Worm (Caenorhabditis elegans): ENCODE data around the gene K03A11.4.

ce11 chrX:13062934-13063585 lies 14.9 kb upstream of the K03A11.4 start, which contains the start of gene K03A11.5:
- no peak for TF ChIP-seq hlh-13 (GFP tag; optimal IDR thresholded peaks at IDR 0.05)
- no peak for TF ChIP-seq nhr-11 (tag; optimal IDR thresholded peaks at IDR 0.05)
- no peak for TF ChIP-seq dmd-4 (tag; optimal IDR thresholded peaks at IDR 0.05; ENCODE audit: borderline replicate concordance)
- TF ChIP-seq mec-3 (tag; optimal IDR thresholded peaks at IDR 0.05; ENCODE audit: borderline replicate concordance) = no peak
- TF ChIP-seq ceh-48 (tag; optimal IDR thresholded peaks at IDR 0.05) = no peak
- no peak for TF ChIP-seq fkh-6 (tag; optimal IDR thresholded peaks at IDR 0.05)
- no peak for TF ChIP-seq nhr-232 (tag; optimal IDR thresholded peaks at IDR 0.05)
- no peak for TF ChIP-seq nfya-1 (tag; optimal IDR thresholded peaks at IDR 0.05)
- no peak for TF ChIP-seq eyg-1 (tag; optimal IDR thresholded peaks at IDR 0.05)
- TF ChIP-seq unc-42 (tag; optimal IDR thresholded peaks at IDR 0.05) = no peak
